Worm (Caenorhabditis elegans) whole organism, mixed stage, embryonic: ENCODE results near the gene M153.3.

Experiments used
- blmp-1 ChIP-seq: fragments of 150-350 bp; optimal IDR thresholded peaks from 2 replicates; lab custom pipeline; 2014; ENCODE audit warnings: missing biosample characterization, missing genetic modification characterization
- ham-2 ChIP-seq: fragments of 200-800 bp; sonication (Bioruptor generic); optimal IDR thresholded peaks from 2 replicates; lab custom pipeline; 2018; ENCODE audit warnings: mild to moderate bottlenecking, missing genetic modification characterization, missing compliant biosample characterization
- mab-5 ChIP-seq: fragments of 150-350 bp; optimal IDR thresholded peaks from 2 replicates; lab custom pipeline; 2014; ENCODE audit warnings: missing biosample characterization, missing genetic modification characterization

ce11 chrX:12167632-12168377 lies 25.1 kb downstream of the M153.3 start:
- TF ChIP-seq mab-5 (tag; lab: Kevin White, UChicago): no peak
- TF ChIP-seq ham-2 (GFP tag; lab: Kevin White, UChicago): no peak
- TF ChIP-seq blmp-1 (tag; lab: Kevin White, UChicago): no peak
